Worm (Caenorhabditis elegans) whole organism, L2 larva: ENCODE data around the gene F19C7.8.

Experiments used
- F13H6.1 ChIP-seq: sonication (generic microtip); optimal IDR thresholded peaks from 2 replicates; lab custom pipeline; 2016; ENCODE audit warnings: missing genetic modification characterization, missing compliant biosample characterization
- R02D3.7 ChIP-seq: fragments of 150-350 bp; optimal IDR thresholded peaks from 2 replicates; lab custom pipeline; 2014; ENCODE audit warnings: missing biosample characterization, missing genetic modification characterization
- Y55F3AM.14 ChIP-seq: fragments of 200-800 bp; sonication (Bioruptor generic); optimal IDR thresholded peaks from 2 replicates; lab custom pipeline; 2018; ENCODE audit warnings: mild to moderate bottlenecking, missing genetic modification characterization, missing compliant biosample characterization
- ZK546.5 ChIP-seq: sonication (generic microtip); optimal IDR thresholded peaks from 2 replicates; lab custom pipeline; 2017; ENCODE audit warnings: missing biosample characterization, missing genetic modification characterization
- alr-1 ChIP-seq: fragments of 150-350 bp; optimal IDR thresholded peaks from 2 replicates; lab custom pipeline; 2014; ENCODE audit warnings: missing biosample characterization, missing genetic modification characterization
- aly-2 ChIP-seq: fragments of 150-350 bp; optimal IDR thresholded peaks from 2 replicates; lab custom pipeline; 2014; ENCODE audit warnings: missing biosample characterization, missing genetic modification characterization
- blmp-1 ChIP-seq: sonication (generic microtip); optimal IDR thresholded peaks from 2 replicates; lab custom pipeline; 2017; ENCODE audit warnings: missing genetic modification characterization, mild to moderate bottlenecking, missing compliant biosample characterization, antibody characterized with exemption, moderate library complexity; ENCODE audit not compliant: insufficient read depth
- ceh-82 ChIP-seq: fragments of 150-350 bp; optimal IDR thresholded peaks from 2 replicates; lab custom pipeline; 2014; ENCODE audit warnings: missing biosample characterization, missing genetic modification characterization
- crh-2 ChIP-seq: sonication (generic microtip); optimal IDR thresholded peaks from 2 replicates; lab custom pipeline; 2017; ENCODE audit warnings: missing biosample characterization, missing genetic modification characterization
- dmd-4 ChIP-seq: sonication (generic microtip); optimal IDR thresholded peaks from 2 replicates; lab custom pipeline; 2017; ENCODE audit warnings: missing biosample characterization, missing genetic modification characterization
- elt-3 ChIP-seq: sonication (generic microtip); optimal IDR thresholded peaks from 2 replicates; lab custom pipeline; 2017; ENCODE audit warnings: missing biosample characterization, missing genetic modification characterization
- fos-1 ChIP-seq: fragments of 150-350 bp; optimal IDR thresholded peaks from 2 replicates; lab custom pipeline; 2014; ENCODE audit warnings: missing biosample characterization, missing genetic modification characterization
- lin-11 ChIP-seq: fragments of 150-350 bp; sonication (generic microtip); optimal IDR thresholded peaks from 2 replicates; lab custom pipeline; 2014; ENCODE audit warnings: missing biosample characterization, missing genetic modification characterization, inconsistent platforms, mixed read lengths
- lin-13 ChIP-seq: fragments of 150-350 bp; optimal IDR thresholded peaks from 2 replicates; lab custom pipeline; 2014; ENCODE audit warnings: missing biosample characterization, missing genetic modification reagents, missing genetic modification characterization
- lsy-2 ChIP-seq, 2 experiments: fragments of 150-350 bp in 1 of 2; sonication (generic microtip) in 1 of 2; optimal IDR thresholded peaks; 2 replicates each; lab custom pipeline; 2014 to 2017; ENCODE audit warnings: missing biosample characterization in 2 of 2, missing genetic modification characterization in 2 of 2
- mab-5 ChIP-seq: fragments of 150-350 bp; optimal IDR thresholded peaks from 2 replicates; lab custom pipeline; 2014; ENCODE audit warnings: missing biosample characterization, missing genetic modification characterization
- mdl-1 ChIP-seq, 2 experiments: fragments of 150-350 bp in 1 of 2; sonication (generic microtip) in 1 of 2; optimal IDR thresholded peaks; 2 replicates each; lab custom pipeline; 2017; ENCODE audit warnings: missing biosample characterization in 2 of 2, missing genetic modification characterization in 2 of 2
- nhr-10 ChIP-seq: sonication (generic microtip); optimal IDR thresholded peaks from 2 replicates; lab custom pipeline; 2017; ENCODE audit warnings: missing biosample characterization, missing genetic modification characterization
- nhr-11 ChIP-seq: fragments of 150-350 bp; optimal IDR thresholded peaks from 2 replicates; lab custom pipeline; 2014; ENCODE audit warnings: missing biosample characterization, missing genetic modification characterization
- nhr-12 ChIP-seq: fragments of 150-350 bp; optimal IDR thresholded peaks from 2 replicates; lab custom pipeline; 2014; ENCODE audit warnings: missing biosample characterization, missing genetic modification characterization
- nhr-23 ChIP-seq: fragments of 150-350 bp; optimal IDR thresholded peaks from 2 replicates; lab custom pipeline; 2014; ENCODE audit warnings: missing biosample characterization, missing genetic modification reagents, missing genetic modification characterization
- nhr-237 ChIP-seq: fragments of 150-350 bp; optimal IDR thresholded peaks from 2 replicates; lab custom pipeline; 2014; ENCODE audit warnings: missing biosample characterization, missing genetic modification characterization
- nhr-6 ChIP-seq: fragments of 150-350 bp; optimal IDR thresholded peaks from 2 replicates; lab custom pipeline; 2014; ENCODE audit warnings: missing biosample characterization, missing genetic modification characterization
- nhr-77 ChIP-seq: fragments of 150-350 bp; optimal IDR thresholded peaks from 2 replicates; lab custom pipeline; 2014; ENCODE audit warnings: missing biosample characterization, missing genetic modification characterization
- sem-4 ChIP-seq: fragments of 150-350 bp; optimal IDR thresholded peaks from 2 replicates; lab custom pipeline; 2014; ENCODE audit warnings: missing biosample characterization, missing genetic modification reagents, missing genetic modification characterization
- sma-3 ChIP-seq: sonication (generic microtip); optimal IDR thresholded peaks from 2 replicates; lab custom pipeline; 2016; ENCODE audit warnings: missing genetic modification reagents, missing genetic modification characterization, missing compliant biosample characterization
- sma-9 ChIP-seq, 2 experiments: fragments of 150-350 bp in 1 of 2; sonication (generic microtip) in 1 of 2; optimal IDR thresholded peaks; 2 replicates each; lab custom pipeline; 2014 to 2016; ENCODE audit warnings: missing genetic modification characterization in 2 of 2, mild to moderate bottlenecking in 1 of 2, missing biosample characterization in 1 of 2, missing compliant biosample characterization in 1 of 2, missing genetic modification reagents in 1 of 2, moderate library complexity in 1 of 2
- unc-39 ChIP-seq: fragments of 150-350 bp; optimal IDR thresholded peaks from 2 replicates; lab custom pipeline; 2014; ENCODE audit warnings: missing biosample characterization, missing genetic modification characterization
- unc-55 ChIP-seq: fragments of 150-350 bp; sonication (generic microtip); optimal IDR thresholded peaks from 3 replicates; lab custom pipeline; 2014; ENCODE audit warnings: missing biosample characterization, missing genetic modification reagents, missing genetic modification characterization
- unc-62 ChIP-seq: fragments of 150-350 bp; optimal IDR thresholded peaks from 2 replicates; lab custom pipeline; 2014; ENCODE audit warnings: missing biosample characterization, missing genetic modification reagents, missing genetic modification characterization
- zag-1 ChIP-seq: fragments of 150-350 bp; optimal IDR thresholded peaks from 2 replicates; lab custom pipeline; 2014; ENCODE audit warnings: missing biosample characterization, missing genetic modification characterization
- ztf-11 ChIP-seq: sonication (generic microtip); optimal IDR thresholded peaks from 2 replicates; lab custom pipeline; 2017; ENCODE audit warnings: missing biosample characterization, missing genetic modification characterization
- ztf-4 ChIP-seq: fragments of 150-350 bp; optimal IDR thresholded peaks from 2 replicates; lab custom pipeline; 2014; ENCODE audit warnings: missing biosample characterization, missing genetic modification characterization

F19C7.8 gene

ce11 chrIV:4611740-4612139 is 26.2 kb downstream of the F19C7.8 start:
- TF ChIP-seq nhr-10 (tag; lab: Kevin White, UChicago) (no peak), crh-2 (tag; lab: Kevin White, UChicago) (no peak), mab-5 (tag; lab: Kevin White, UChicago) (no peak), blmp-1 (tag; lab: Kevin White, UChicago) (no peak), fos-1 (tag; lab: Kevin White, UChicago) (no peak), nhr-23 (tag; lab: Kevin White, UChicago) (no peak), Y55F3AM.14 (no peak), sem-4 (tag; lab: Kevin White, UChicago) (no peak), lsy-2 (tag; optimal IDR thresholded peaks at IDR 0.05; lab: Kevin White, UChicago) (no peak), ztf-4 (tag; lab: Kevin White, UChicago) (no peak), nhr-237 (tag; lab: Kevin White, UChicago) (no peak), zag-1 (tag; lab: Kevin White, UChicago) (no peak)

DNA sequence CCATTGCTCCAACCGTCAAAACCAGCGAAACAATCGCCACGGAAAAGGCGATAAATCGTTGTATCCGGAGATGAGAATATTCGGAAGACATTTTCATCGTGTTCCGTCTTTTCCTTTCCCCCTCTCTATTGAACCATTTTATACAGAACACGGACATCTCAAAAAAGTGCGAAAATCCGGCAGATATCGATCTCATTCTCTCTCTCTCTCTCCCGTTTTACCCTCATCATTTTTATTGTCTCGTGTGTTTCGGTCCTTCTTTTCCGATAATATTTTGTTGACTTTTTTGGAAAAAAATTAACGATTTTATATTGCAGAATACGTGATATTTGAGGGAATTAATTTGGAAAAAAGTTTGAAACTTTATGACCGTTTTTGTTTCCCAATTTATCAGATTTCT is 28.3 kb downstream of the F19C7.8 start, which contains the start of gene col-110:
Gene col-110, minus strand, starts transcription at position 101 of the 400 bp plus-strand sequence.
- no peak for TF ChIP-seq nhr-6 (tag; lab: Kevin White, UChicago)

- no peak for TF ChIP-seq crh-2 (tag; lab: Kevin White, UChicago)
- TF ChIP-seq, all 48 proteins: peak for 0
These were observed 29.2 kb downstream of the F19C7.8 start for ce11 chrIV:4608661-4609060.

DNA sequence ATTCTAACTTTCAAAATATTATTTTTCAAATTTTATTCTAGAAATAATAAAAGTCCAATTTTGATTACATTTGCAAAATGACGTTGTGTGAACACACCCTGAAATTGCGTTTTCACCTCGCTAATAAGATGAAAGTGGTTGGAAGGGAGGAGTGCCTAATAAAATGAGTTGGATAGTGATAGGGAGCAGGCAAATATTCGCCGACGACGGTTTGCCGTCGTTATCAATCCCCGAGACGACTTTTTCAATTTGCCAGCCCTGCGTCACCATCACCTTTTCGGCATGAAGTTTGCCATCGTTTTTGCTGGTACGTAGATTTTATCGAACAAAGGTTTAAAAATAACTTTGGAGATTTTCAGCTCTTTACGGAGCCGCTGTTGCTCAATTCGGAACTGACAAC is 32.3 kb downstream of the F19C7.8 start, which contains the start of gene nspg-10:
Gene nspg-10, plus strand, starts transcription at position 179 of the 400 bp plus-strand sequence.
- TF ChIP-seq sem-4 (tag; lab: Kevin White, UChicago) (no peak), mab-5 (tag; lab: Kevin White, UChicago) (no peak), crh-2 (tag; lab: Kevin White, UChicago) (peak; percentile 37), lin-13 (GFP tag; lab: Kevin White, UChicago) (no peak), fos-1 (tag; lab: Kevin White, UChicago) (peak; percentile 85), aly-2 (no peak)
- TF ChIP-seq, all 48 proteins: peak for 2

DNA sequence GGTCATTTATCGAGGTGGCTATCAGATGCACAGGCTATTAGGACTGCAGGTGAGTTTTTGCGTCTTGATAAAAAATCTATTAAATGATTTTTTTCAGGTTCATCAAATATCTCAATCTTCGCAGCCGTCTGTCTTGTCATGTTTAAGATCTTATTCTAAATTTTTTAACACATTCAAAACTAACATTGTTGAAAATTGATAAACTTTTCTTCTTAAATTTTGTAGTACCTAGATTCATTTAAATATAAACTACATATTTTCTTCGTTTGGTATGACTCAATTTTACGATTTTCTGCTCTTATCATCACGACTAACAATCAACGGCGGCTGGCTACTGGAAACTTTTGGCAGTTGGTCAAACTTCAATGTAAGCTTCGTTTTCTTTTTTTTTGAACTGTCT is 35.3 kb downstream of the F19C7.8 start, which contains the start of gene F19C7.4:
Gene F19C7.4, plus strand, starts transcription at position 301 of the 400 bp plus-strand sequence.
- no peak for TF ChIP-seq sma-9 (GFP tag; optimal IDR thresholded peaks at IDR 0.05; lab: Kevin White, UChicago)
- TF ChIP-seq sma-9 (tag; optimal IDR thresholded peaks at IDR 0.05; lab: Kevin White, UChicago) = no peak
- peak; percentile 26 for TF ChIP-seq fos-1 (tag; lab: Kevin White, UChicago)
- TF ChIP-seq unc-62 (GFP tag; lab: Kevin White, UChicago) = no peak

ce11 chrIV:4599352-4600004 is 38.4 kb downstream of the F19C7.8 start, which contains the start of gene F19C7.2:
F19C7.2 (plus strand) TSS chrIV:4599954.
- TF ChIP-seq unc-39 (no peak), fos-1 (tag; lab: Kevin White, UChicago) (peak; percentile 27), ceh-82 (no peak), nhr-10 (tag; lab: Kevin White, UChicago) (no peak), ztf-11 (tag; lab: Kevin White, UChicago) (no peak), nhr-6 (tag; lab: Kevin White, UChicago) (no peak), elt-3 (tag; lab: Kevin White, UChicago) (no peak), R02D3.7 (tag; lab: Kevin White, UChicago) (no peak), alr-1 (tag; lab: Kevin White, UChicago) (no peak)

DNA sequence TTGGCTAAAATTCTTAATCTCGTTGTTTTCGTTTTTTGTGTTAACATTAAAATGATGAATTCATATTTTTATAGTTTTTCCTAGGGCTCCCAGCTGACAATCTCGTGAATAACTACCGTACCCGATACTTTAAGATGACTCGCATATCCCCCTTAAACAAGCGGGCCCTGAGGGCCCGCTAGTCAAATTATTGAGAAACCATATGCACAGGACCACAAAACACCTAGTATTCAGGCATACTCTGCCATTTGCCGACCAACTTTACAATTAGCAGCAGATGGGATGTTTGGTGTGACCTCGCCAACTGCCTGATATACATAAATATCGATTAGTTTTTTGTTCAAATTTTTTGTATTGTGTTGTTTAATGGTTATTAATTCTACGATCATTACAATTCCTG is 41.1 kb downstream of the F19C7.8 start, which contains the start of gene F19C7.3:
Gene F19C7.3, plus strand, starts transcription at position 301 of the 400 bp plus-strand sequence.
- no peak for TF ChIP-seq nhr-12
- no peak for TF ChIP-seq unc-62 (GFP tag; lab: Kevin White, UChicago)
- TF ChIP-seq ceh-82 = no peak
- no peak for TF ChIP-seq nhr-11
- no peak for TF ChIP-seq unc-39
- no peak for TF ChIP-seq blmp-1 (tag; lab: Kevin White, UChicago)
- TF ChIP-seq lsy-2 (tag; optimal IDR thresholded peaks at IDR 0.05; lab: Kevin White, UChicago) = no peak
- TF ChIP-seq alr-1 (tag; lab: Kevin White, UChicago) = no peak
- no peak for TF ChIP-seq nhr-77
- no peak for TF ChIP-seq crh-2 (tag; lab: Kevin White, UChicago)
- TF ChIP-seq F13H6.1 (tag; lab: Kevin White, UChicago) = no peak
- TF ChIP-seq lin-11 = no peak
- TF ChIP-seq ZK546.5 (tag; lab: Kevin White, UChicago) = no peak
- TF ChIP-seq nhr-10 (tag; lab: Kevin White, UChicago) = no peak
- no peak for TF ChIP-seq sma-3 (GFP tag; lab: Kevin White, UChicago)
- TF ChIP-seq mdl-1 (tag; optimal IDR thresholded peaks at IDR 0.05; lab: Kevin White, UChicago) = no peak
- no peak for TF ChIP-seq dmd-4 (tag; lab: Kevin White, UChicago)
- no peak for TF ChIP-seq unc-55 (GFP tag; lab: Kevin White, UChicago)
- no peak for TF ChIP-seq R02D3.7 (tag; lab: Kevin White, UChicago)
